Worm (Caenorhabditis elegans): ENCODE data around the gene F53F4.15.
A peak's percentile ranks its signal among the peaks of the same experiment; 100 is the strongest.

The F53F4.15 gene

ce11 chrV:13669170-13669569 is 48.4 kb downstream of the F53F4.15 start (continued):
- peak; percentile 28 for TF ChIP-seq chd-7 (tag; optimal IDR thresholded peaks at IDR 0.05)
- TF ChIP-seq Y79H2A.3 (GFP tag; conservative IDR thresholded peaks at IDR 0.05): 0 out of 2 replicates have a peak, but pooled peaks have one; percentile 42
- TF ChIP-seq athp-1 (tag; optimal IDR thresholded peaks at IDR 0.05): peak; percentile 64
- TF ChIP-seq hsf-1 (GFP tag; IDR thresholded peaks at IDR 0.05): peak; percentile 78
- no peak for TF ChIP-seq nhr-80 (tag; optimal IDR thresholded peaks at IDR 0.05)
- TF ChIP-seq ekl-4 (GFP tag; IDR thresholded peaks at IDR 0.05): peak; percentile 77
- no peak for TF ChIP-seq nhr-27 (tag; optimal IDR thresholded peaks at IDR 0.05)
- peak; percentile 50 for TF ChIP-seq lin-54 (GFP tag; optimal IDR thresholded peaks at IDR 0.05)
- TF ChIP-seq B0261.1 (tag; optimal IDR thresholded peaks at IDR 0.05): no peak
